Worm (Caenorhabditis elegans) whole organism, young adult: ENCODE data around the gene nid-1.

ENCODE experiments used
- B0019.2 ChIP-seq: fragments of 200-800 bp; sonication (Bioruptor generic); conservative IDR thresholded peaks from 2 replicates; pipeline ENCODE4 v1.3.6; 2022; ENCODE audit warnings: missing genetic modification reagents, missing genetic modification characterization, missing compliant biosample characterization
- B0336.3 ChIP-seq: fragments of 200-800 bp; sonication (Bioruptor generic); IDR thresholded peaks from 2 replicates; pipeline ENCODE4 v1.3.6; 2022; ENCODE audit warnings: missing genetic modification characterization, missing compliant biosample characterization
- C17E4.6 ChIP-seq: fragments of 200-800 bp; sonication (Bioruptor generic); IDR thresholded peaks from 2 replicates; pipeline ENCODE4 v1.3.6; 2022; ENCODE audit warnings: missing genetic modification reagents, missing genetic modification characterization, missing compliant biosample characterization
- F22D6.2 ChIP-seq: sonication (generic microtip); optimal IDR thresholded peaks from 2 replicates; lab custom pipeline; 2016; ENCODE audit warnings: mild to moderate bottlenecking, missing genetic modification characterization, missing compliant biosample characterization
- F23B12.7 ChIP-seq: sonication (generic microtip); optimal IDR thresholded peaks from 2 replicates; lab custom pipeline; 2017; ENCODE audit warnings: missing genetic modification characterization, mild to moderate bottlenecking, missing compliant biosample characterization, antibody characterized with exemption, moderate library complexity; ENCODE audit not compliant: insufficient read depth
- F39B2.1 ChIP-seq: fragments of 200-800 bp; sonication (Bioruptor generic); IDR thresholded peaks from 2 replicates; pipeline ENCODE4 v1.3.6; 2022; ENCODE audit warnings: missing genetic modification reagents, missing genetic modification characterization, missing compliant biosample characterization
- K12H6.12 ChIP-seq: fragments of 200-800 bp; sonication (Bioruptor generic); optimal IDR thresholded peaks from 2 replicates; lab custom pipeline; 2018; ENCODE audit warnings: mild to moderate bottlenecking, missing genetic modification characterization, missing compliant biosample characterization
- T26A5.8 ChIP-seq: sonication (generic microtip); optimal IDR thresholded peaks from 2 replicates; lab custom pipeline; 2016; ENCODE audit warnings: missing genetic modification characterization, missing compliant biosample characterization
- Y53F4B.3 ChIP-seq: fragments of 200-800 bp; sonication (Bioruptor generic); IDR thresholded peaks from 2 replicates; pipeline ENCODE4 v1.3.6; 2022; ENCODE audit warnings: missing genetic modification reagents, missing genetic modification characterization, missing compliant biosample characterization
- Y53G8AR.9 ChIP-seq: fragments of 200-800 bp; sonication (Bioruptor generic); conservative IDR thresholded peaks from 2 replicates; pipeline ENCODE4 v1.3.6; 2022; ENCODE audit warnings: missing genetic modification reagents, missing genetic modification characterization, missing compliant biosample characterization
- Y95B8A.8 ChIP-seq: fragments of 200-800 bp; sonication (Bioruptor generic); IDR thresholded peaks from 2 replicates; pipeline ENCODE4 v1.3.6; 2022; ENCODE audit warnings: missing genetic modification reagents, missing genetic modification characterization, missing compliant biosample characterization
- aptf-2 ChIP-seq: fragments of 200-800 bp; sonication (Bioruptor generic); conservative IDR thresholded peaks from 2 replicates; pipeline ENCODE4 v1.3.6; 2022; ENCODE audit warnings: missing genetic modification reagents, missing genetic modification characterization, missing compliant biosample characterization
- aptf-3 ChIP-seq: fragments of 200-800 bp; sonication (Bioruptor generic); IDR thresholded peaks from 2 replicates; pipeline ENCODE4 v1.3.6; 2022; ENCODE audit warnings: missing genetic modification characterization, missing compliant biosample characterization
- attf-3 ChIP-seq: fragments of 200-800 bp; sonication (Bioruptor generic); conservative IDR thresholded peaks from 2 replicates; pipeline ENCODE4 v1.3.6; 2022; ENCODE audit warnings: missing genetic modification reagents, missing genetic modification characterization, missing compliant biosample characterization
- attf-5 ChIP-seq: fragments of 200-800 bp; sonication (Bioruptor generic); optimal IDR thresholded peaks from 2 replicates; lab custom pipeline; 2018; ENCODE audit warnings: mild to moderate bottlenecking, missing genetic modification characterization, missing compliant biosample characterization
- ccch-3 ChIP-seq: fragments of 200-800 bp; sonication (Bioruptor generic); optimal IDR thresholded peaks from 2 replicates; lab custom pipeline; 2018; ENCODE audit warnings: mild to moderate bottlenecking, missing genetic modification characterization, missing compliant biosample characterization
- ceh-27 ChIP-seq: fragments of 200-800 bp; sonication (Bioruptor generic); optimal IDR thresholded peaks from 2 replicates; lab custom pipeline; 2018; ENCODE audit warnings: mild to moderate bottlenecking, missing genetic modification characterization, moderate library complexity, missing compliant biosample characterization
- ceh-40 ChIP-seq: fragments of 200-800 bp; sonication (Bioruptor generic); IDR thresholded peaks from 2 replicates; pipeline ENCODE4 v1.3.6; 2022; ENCODE audit warnings: missing genetic modification characterization, missing compliant biosample characterization
- ceh-58 ChIP-seq: fragments of 200-800 bp; sonication (Bioruptor generic); IDR thresholded peaks from 2 replicates; pipeline ENCODE4 v1.3.6; 2022; ENCODE audit warnings: missing genetic modification characterization, missing compliant biosample characterization
- ceh-79 ChIP-seq: sonication (generic microtip); optimal IDR thresholded peaks from 2 replicates; lab custom pipeline; 2017; ENCODE audit warnings: mild to moderate bottlenecking, missing genetic modification characterization, missing compliant biosample characterization
- dpff-1 ChIP-seq: sonication (generic microtip); optimal IDR thresholded peaks from 2 replicates; lab custom pipeline; 2017; ENCODE audit warnings: mild to moderate bottlenecking, missing genetic modification characterization, missing compliant biosample characterization
- ets-4 ChIP-seq: fragments of 200-800 bp; sonication (Bioruptor generic); optimal IDR thresholded peaks from 2 replicates; lab custom pipeline; 2018; ENCODE audit warnings: mild to moderate bottlenecking, missing genetic modification characterization, missing compliant biosample characterization
- fkh-3 ChIP-seq: sonication (generic microtip); optimal IDR thresholded peaks from 2 replicates; lab custom pipeline; 2016; ENCODE audit warnings: mild to moderate bottlenecking, missing genetic modification characterization, missing compliant biosample characterization
- lag-1 ChIP-seq: fragments of 200-800 bp; sonication (Bioruptor generic); IDR thresholded peaks from 2 replicates; pipeline ENCODE4 v1.3.6; 2022; ENCODE audit warnings: missing genetic modification reagents, missing genetic modification characterization, missing compliant biosample characterization
- lin-26 ChIP-seq: fragments of 200-800 bp; sonication (Bioruptor generic); IDR thresholded peaks from 2 replicates; pipeline ENCODE4 v1.3.6; 2022; ENCODE audit warnings: missing genetic modification reagents, missing genetic modification characterization, missing compliant biosample characterization
- lin-40 ChIP-seq: sonication (generic microtip); optimal IDR thresholded peaks from 2 replicates; lab custom pipeline; 2016; ENCODE audit warnings: missing genetic modification characterization, mild to moderate bottlenecking, missing compliant biosample characterization, missing genotype, missing genetic modification reagents
- lin-54 ChIP-seq: fragments of 200-800 bp; sonication (Bioruptor generic); optimal IDR thresholded peaks from 2 replicates; lab custom pipeline; 2018; ENCODE audit warnings: mild to moderate bottlenecking, missing genetic modification characterization, missing compliant biosample characterization
- lir-1 ChIP-seq: fragments of 200-800 bp; sonication (Bioruptor generic); conservative IDR thresholded peaks from 2 replicates; pipeline ENCODE4 v1.3.6; 2022; ENCODE audit warnings: missing genetic modification reagents, missing genetic modification characterization, missing compliant biosample characterization
- lsl-1 ChIP-seq: fragments of 200-800 bp; sonication (Bioruptor generic); optimal IDR thresholded peaks from 2 replicates; lab custom pipeline; 2018; ENCODE audit warnings: mild to moderate bottlenecking, missing genetic modification characterization, moderate library complexity, missing compliant biosample characterization
- lsy-27 ChIP-seq: sonication (generic microtip); optimal IDR thresholded peaks from 2 replicates; lab custom pipeline; 2017; ENCODE audit warnings: missing genetic modification characterization, mild to moderate bottlenecking, missing compliant biosample characterization, antibody characterized with exemption, missing genotype, borderline replicate concordance; ENCODE audit not compliant: insufficient read depth
- madf-10 ChIP-seq: sonication (generic microtip); optimal IDR thresholded peaks from 2 replicates; lab custom pipeline; 2016; ENCODE audit warnings: mild to moderate bottlenecking, missing genetic modification characterization, missing compliant biosample characterization
- madf-6 ChIP-seq: fragments of 200-800 bp; sonication (Bioruptor generic); IDR thresholded peaks from 2 replicates; pipeline ENCODE4 v1.3.6; 2022; ENCODE audit warnings: missing genetic modification reagents, missing genetic modification characterization, missing compliant biosample characterization
- madf-8 ChIP-seq: fragments of 200-800 bp; sonication (Bioruptor generic); conservative IDR thresholded peaks from 2 replicates; pipeline ENCODE4 v1.3.6; 2022; ENCODE audit warnings: missing genetic modification reagents, missing genetic modification characterization, missing compliant biosample characterization
- mcd-1 ChIP-seq: fragments of 200-800 bp; sonication (Bioruptor generic); IDR thresholded peaks from 2 replicates; pipeline ENCODE4 v1.3.6; 2022; ENCODE audit warnings: missing genetic modification reagents, missing genetic modification characterization, missing compliant biosample characterization
- nfya-1 ChIP-seq: sonication (generic microtip); optimal IDR thresholded peaks from 2 replicates; lab custom pipeline; 2017; ENCODE audit warnings: antibody characterized with exemption, missing compliant biosample characterization, missing genetic modification characterization, borderline replicate concordance; ENCODE audit not compliant: insufficient read depth
- nhr-27 ChIP-seq: fragments of 200-800 bp; sonication (Bioruptor generic); optimal IDR thresholded peaks from 2 replicates; lab custom pipeline; 2018; ENCODE audit warnings: mild to moderate bottlenecking, missing genetic modification characterization, moderate library complexity, missing compliant biosample characterization
- rpc-1 ChIP-seq, 2 experiments: fragments of 150-350 bp in 1 of 2; sonication (generic microtip) in 1 of 2; optimal IDR thresholded peaks; 2 replicates each; lab custom pipeline; 2014 to 2018; ENCODE audit warnings: missing biosample characterization in 1 of 2, missing genetic modification characterization in 1 of 2, missing genetic modification reagents in 1 of 2, missing genotype in 1 of 2
- snpc-4 ChIP-seq, 5 experiments: fragments of 150-350 bp in 1 of 5; sonication (generic microtip) in 4 of 5; optimal IDR thresholded peaks; 2 replicates each; lab custom pipeline; 2014 to 2018; ENCODE audit warnings: missing genetic modification characterization in 5 of 5, missing biosample characterization in 3 of 5, antibody characterized with exemption in 2 of 5, mild to moderate bottlenecking in 2 of 5, missing compliant biosample characterization in 2 of 5, missing genotype in 2 of 5, moderate library complexity in 2 of 5, missing genetic modification reagents in 1 of 5
- tbx-9 ChIP-seq: sonication (generic microtip); optimal IDR thresholded peaks from 2 replicates; lab custom pipeline; 2016; ENCODE audit warnings: borderline replicate concordance, missing genetic modification characterization, inconsistent platforms, missing compliant biosample characterization
- xnd-1 ChIP-seq: sonication (generic microtip); optimal IDR thresholded peaks from 2 replicates; lab custom pipeline; 2016; ENCODE audit warnings: missing genotype, missing genetic modification reagents, missing genetic modification characterization, missing compliant biosample characterization
- zfh-2 ChIP-seq: fragments of 200-800 bp; sonication (Bioruptor generic); conservative IDR thresholded peaks from 2 replicates; pipeline ENCODE4 v1.3.6; 2022; ENCODE audit warnings: missing genetic modification reagents, missing genetic modification characterization, missing compliant biosample characterization
- zim-3 ChIP-seq: sonication (generic microtip); optimal IDR thresholded peaks from 2 replicates; lab custom pipeline; 2017; ENCODE audit warnings: mild to moderate bottlenecking, missing genetic modification characterization, moderate library complexity, missing compliant biosample characterization
- ztf-22 ChIP-seq: fragments of 200-800 bp; sonication (Bioruptor generic); optimal IDR thresholded peaks from 2 replicates; lab custom pipeline; 2018; ENCODE audit warnings: mild to moderate bottlenecking, missing genetic modification characterization, moderate library complexity, missing compliant biosample characterization
- ztf-25 ChIP-seq: fragments of 200-800 bp; sonication (Bioruptor generic); IDR thresholded peaks from 2 replicates; pipeline ENCODE4 v1.3.6; 2022; ENCODE audit warnings: missing genetic modification reagents, missing genetic modification characterization, missing compliant biosample characterization
- ztf-28 ChIP-seq: fragments of 200-800 bp; sonication (Bioruptor generic); IDR thresholded peaks from 2 replicates; pipeline ENCODE4 v1.3.6; 2022; ENCODE audit warnings: missing genetic modification reagents, missing genetic modification characterization, missing compliant biosample characterization
- ztf-3 ChIP-seq: fragments of 200-800 bp; sonication (Bioruptor generic); optimal IDR thresholded peaks from 2 replicates; lab custom pipeline; 2018; ENCODE audit warnings: mild to moderate bottlenecking, missing genetic modification characterization, missing compliant biosample characterization
- ztf-6 ChIP-seq: fragments of 200-800 bp; sonication (Bioruptor generic); IDR thresholded peaks from 2 replicates; pipeline ENCODE4 v1.3.6; 2022; ENCODE audit warnings: missing genetic modification reagents, missing genetic modification characterization, missing compliant biosample characterization

nid-1 gene

ce11 chrV:12869948-12870347 lies 40.0 kb upstream of the nid-1 start, which contains the start of gene T07F10.3 (continued):
- no peak for TF ChIP-seq dpff-1
- TF ChIP-seq F22D6.2 (tag; lab: Kevin White, UChicago): peak; percentile 77
- TF ChIP-seq ceh-79: no peak
- peak; percentile 49; the same call in 1 of the 2 replicates for TF ChIP-seq Y53G8AR.9 (GFP tag; lab: Robert Waterston, UW)
- 0 out of 2 replicates have a peak, but pooled peaks have one; percentile 81 for TF ChIP-seq lag-1 (GFP tag; lab: Robert Waterston, UW)
- TF ChIP-seq F23B12.7: peak; percentile 43
- TF ChIP-seq ccch-3 (GFP tag; lab: Kevin White, UChicago): peak; percentile 94
- TF ChIP-seq lin-54 (GFP tag; lab: Kevin White, UChicago): peak; percentile 95
- peak; percentile 78; the same call in 1 of the 2 replicates for TF ChIP-seq ztf-28 (GFP tag; lab: Robert Waterston, UW)
- TF ChIP-seq fkh-3 (tag; lab: Kevin White, UChicago): no peak
- TF ChIP-seq ztf-22 (GFP tag; lab: Kevin White, UChicago): peak; percentile 63
- TF ChIP-seq attf-3 (GFP tag; lab: Robert Waterston, UW): peak; percentile 75
- TF ChIP-seq ztf-3 (GFP tag; lab: Kevin White, UChicago): no peak
- TF ChIP-seq Y95B8A.8 (GFP tag; lab: Robert Waterston, UW): no peak
- no peak for TF ChIP-seq aptf-3 (GFP tag; lab: Robert Waterston, UW)
- no peak for TF ChIP-seq rpc-1 (optimal IDR thresholded peaks at IDR 0.05; lab: Kevin White, UChicago)
- no peak for TF ChIP-seq rpc-1 (tag; optimal IDR thresholded peaks at IDR 0.05; lab: Kevin White, UChicago)
- no peak for TF ChIP-seq F39B2.1 (GFP tag; lab: Robert Waterston, UW)
- TF ChIP-seq aptf-2 (GFP tag; lab: Robert Waterston, UW): 0 out of 2 replicates have a peak, but pooled peaks have one; percentile 69
- TF ChIP-seq snpc-4 (GFP tag; optimal IDR thresholded peaks at IDR 0.05; lab: Kevin White, UChicago): no peak
- TF ChIP-seq snpc-4 (tag; optimal IDR thresholded peaks at IDR 0.05; lab: Kevin White, UChicago): peak; percentile 3 to 62 (median 58)
- peak; percentile 83 for TF ChIP-seq madf-6 (GFP tag; lab: Robert Waterston, UW)
- TF ChIP-seq zfh-2: no peak
- peak; percentile 80 for TF ChIP-seq lir-1
- no peak for TF ChIP-seq ets-4 (GFP tag; lab: Kevin White, UChicago)
- TF ChIP-seq K12H6.12 (tag; lab: Kevin White, UChicago): peak; percentile 60
- TF ChIP-seq zim-3 (tag; lab: Kevin White, UChicago): peak; percentile 48
- peak; percentile 23 for TF ChIP-seq attf-5 (GFP tag; lab: Kevin White, UChicago)
- no peak for TF ChIP-seq C17E4.6 (GFP tag; lab: Robert Waterston, UW)
- TF ChIP-seq Y53F4B.3 (GFP tag; lab: Robert Waterston, UW): no peak
- TF ChIP-seq lin-40 (tag; lab: Kevin White, UChicago): peak; percentile 84
- no peak for TF ChIP-seq nhr-27 (tag; lab: Kevin White, UChicago)
- TF ChIP-seq ceh-40 (GFP tag; lab: Robert Waterston, UW): peak; percentile 58; the same call in 1 of the 2 replicates
- peak; percentile 95 for TF ChIP-seq ceh-27 (GFP tag; lab: Kevin White, UChicago)
- TF ChIP-seq madf-10 (tag; lab: Kevin White, UChicago): peak; percentile 74
- TF ChIP-seq ztf-25 (GFP tag; lab: Robert Waterston, UW): peak; percentile 75
- TF ChIP-seq B0019.2 (GFP tag; lab: Robert Waterston, UW): no peak
- no peak for TF ChIP-seq ceh-58
- 0 out of 2 replicates have a peak, but pooled peaks have one; percentile 40 for TF ChIP-seq ztf-6
- TF ChIP-seq mcd-1 (GFP tag; lab: Robert Waterston, UW): peak; percentile 88
- TF ChIP-seq lin-26: no peak
- peak; percentile 58 for TF ChIP-seq madf-8 (GFP tag; lab: Robert Waterston, UW)
- TF ChIP-seq lsl-1 (GFP tag; lab: Kevin White, UChicago): peak; percentile 55
- TF ChIP-seq nfya-1 (tag; lab: Kevin White, UChicago): no peak
- TF ChIP-seq lsy-27: no peak
- no peak for TF ChIP-seq tbx-9 (tag; lab: Kevin White, UChicago)
- peak; percentile 30 for TF ChIP-seq xnd-1 (tag; lab: Kevin White, UChicago)
- no peak for TF ChIP-seq T26A5.8
- TF ChIP-seq B0336.3 (GFP tag; lab: Robert Waterston, UW): 0 out of 2 replicates have a peak, but pooled peaks have one; percentile 46
